Worm (Caenorhabditis elegans) whole organism, L4 larva: ENCODE measurements around the gene pqn-18.

Source experiments
- F44E2.7 ChIP-seq: fragments of 200-800 bp; sonication (Bioruptor generic); IDR thresholded peaks from 2 replicates; pipeline ENCODE4 v2.1.2; 2022; ENCODE audit warnings: missing genetic modification characterization, missing compliant biosample characterization
- R02D3.7 ChIP-seq: fragments of 150-350 bp; sonication (generic microtip); optimal IDR thresholded peaks from 3 replicates; lab custom pipeline; 2014; ENCODE audit warnings: missing biosample characterization, missing genetic modification characterization
- Y48G9A.11 ChIP-seq: fragments of 200-800 bp; sonication (Bioruptor generic); IDR thresholded peaks from 2 replicates; pipeline ENCODE4 v1.3.6; 2022; ENCODE audit warnings: missing genetic modification reagents, missing genetic modification characterization, missing compliant biosample characterization
- ZK337.2 ChIP-seq: fragments of 200-800 bp; sonication (Bioruptor generic); IDR thresholded peaks from 2 replicates; pipeline ENCODE4 v1.3.6; 2022; ENCODE audit warnings: missing genetic modification reagents, missing genetic modification characterization, missing compliant biosample characterization
- aha-1 ChIP-seq: fragments of 150-350 bp; peaks from one replicate; lab custom pipeline; 2014; ENCODE audit warnings: missing biosample characterization, missing genetic modification characterization
- aly-2 ChIP-seq: sonication (generic microtip); optimal IDR thresholded peaks from 2 replicates; lab custom pipeline; 2018; ENCODE audit warnings: missing biosample characterization, missing genetic modification characterization
- arid-1 ChIP-seq: fragments of 200-800 bp; sonication (Bioruptor generic); conservative IDR thresholded peaks from 2 replicates; pipeline ENCODE4 v1.3.6; 2022; ENCODE audit warnings: missing genetic modification reagents, missing genetic modification characterization, missing compliant biosample characterization
- ceh-44 ChIP-seq: fragments of 200-800 bp; sonication (Bioruptor generic); IDR thresholded peaks from 2 replicates; pipeline ENCODE4 v1.3.6; 2022; ENCODE audit warnings: missing genetic modification reagents, missing genetic modification characterization, missing compliant biosample characterization
- ceh-82 ChIP-seq: sonication (generic microtip); optimal IDR thresholded peaks from 2 replicates; lab custom pipeline; 2017; ENCODE audit warnings: missing biosample characterization, missing genetic modification characterization
- ces-1 ChIP-seq: fragments of 150-350 bp; sonication (generic microtip); optimal IDR thresholded peaks from 4 replicates; lab custom pipeline; 2014; ENCODE audit warnings: missing biosample characterization, missing genetic modification reagents, missing genetic modification characterization
- daf-16 ChIP-seq, 3 experiments: sonication (generic microtip); optimal IDR thresholded peaks; 2 replicates each; lab custom pipeline; 2016 to 2017; ENCODE audit warnings: missing genetic modification characterization in 3 of 3, missing genetic modification reagents in 3 of 3, mild to moderate bottlenecking in 2 of 3, missing compliant biosample characterization in 2 of 3, missing biosample characterization in 1 of 3, moderate library complexity in 1 of 3
- daf-8 ChIP-seq: fragments of 200-800 bp; sonication (Bioruptor generic); IDR thresholded peaks from 2 replicates; pipeline ENCODE4 v1.3.6; 2022; ENCODE audit warnings: missing genetic modification characterization, missing compliant biosample characterization
- duxl-1 ChIP-seq: sonication (generic microtip); optimal IDR thresholded peaks from 2 replicates; lab custom pipeline; 2016; ENCODE audit warnings: mild to moderate bottlenecking, missing genetic modification characterization, moderate library complexity, missing compliant biosample characterization; ENCODE audit not compliant: poor library complexity
- dve-1 ChIP-seq: sonication (generic microtip); optimal IDR thresholded peaks from 2 replicates; lab custom pipeline; 2017; ENCODE audit warnings: antibody characterized with exemption, mild to moderate bottlenecking, missing genetic modification characterization, missing compliant biosample characterization; ENCODE audit not compliant: insufficient read depth
- egl-27 ChIP-seq: sonication (generic microtip); optimal IDR thresholded peaks from 3 replicates; lab custom pipeline; 2017; ENCODE audit warnings: missing biosample characterization, missing genetic modification reagents, missing genetic modification characterization
- fkh-10 ChIP-seq: fragments of 150-350 bp; optimal IDR thresholded peaks from 2 replicates; lab custom pipeline; 2014; ENCODE audit warnings: missing biosample characterization, missing genetic modification reagents, missing genetic modification characterization
- fos-1 ChIP-seq: fragments of 150-350 bp; optimal IDR thresholded peaks from 2 replicates; lab custom pipeline; 2014; ENCODE audit warnings: missing biosample characterization, missing genetic modification characterization
- hlh-11 ChIP-seq: fragments of 200-800 bp; sonication (Bioruptor generic); optimal IDR thresholded peaks from 2 replicates; lab custom pipeline; 2018; ENCODE audit warnings: mild to moderate bottlenecking, missing genetic modification characterization, missing compliant biosample characterization
- lin-15B ChIP-seq: fragments of 150-350 bp; sonication (generic microtip); optimal IDR thresholded peaks from 3 replicates; lab custom pipeline; 2014; ENCODE audit warnings: missing biosample characterization, missing genetic modification characterization
- lsy-2 ChIP-seq, 2 experiments: fragments of 150-350 bp in 1 of 2; sonication (generic microtip) in 1 of 2; optimal IDR thresholded peaks; 2 replicates each; lab custom pipeline; 2014 to 2017; ENCODE audit warnings: missing biosample characterization in 2 of 2, missing genetic modification characterization in 2 of 2
- madf-5 ChIP-seq, 2 experiments: fragments of 200-800 bp; sonication (Bioruptor generic); IDR thresholded peaks; 2 replicates each; pipeline ENCODE4 v1.3.6; 2022; ENCODE audit warnings: missing compliant biosample characterization in 2 of 2, missing genetic modification characterization in 2 of 2
- madf-9 ChIP-seq: fragments of 200-800 bp; sonication (Bioruptor generic); conservative IDR thresholded peaks from 2 replicates; pipeline ENCODE4 v1.3.6; 2022; ENCODE audit warnings: missing genetic modification reagents, missing genetic modification characterization, missing compliant biosample characterization
- mes-2 ChIP-seq: sonication (generic microtip); optimal IDR thresholded peaks from 2 replicates; lab custom pipeline; 2016; ENCODE audit warnings: missing genotype, mild to moderate bottlenecking, missing genetic modification characterization, missing compliant biosample characterization; ENCODE audit not compliant: poor library complexity, severe bottlenecking
- mxl-2 ChIP-seq: fragments of 200-800 bp; sonication (Bioruptor generic); conservative IDR thresholded peaks from 2 replicates; pipeline ENCODE4 v1.3.6; 2022; ENCODE audit warnings: missing genetic modification reagents, missing genetic modification characterization, missing compliant biosample characterization
- nhr-11 ChIP-seq: fragments of 150-350 bp; optimal IDR thresholded peaks from 2 replicates; lab custom pipeline; 2014; ENCODE audit warnings: missing biosample characterization, missing genetic modification characterization
- nhr-237 ChIP-seq: sonication (generic microtip); optimal IDR thresholded peaks from 2 replicates; lab custom pipeline; 2017; ENCODE audit warnings: missing biosample characterization, missing genetic modification characterization
- nhr-28 ChIP-seq: fragments of 150-350 bp; optimal IDR thresholded peaks from 2 replicates; lab custom pipeline; 2014; ENCODE audit warnings: missing biosample characterization, missing genetic modification characterization
- nhr-41 ChIP-seq: fragments of 200-800 bp; sonication (Bioruptor generic); IDR thresholded peaks from 2 replicates; pipeline ENCODE4 v1.3.6; 2022; ENCODE audit warnings: missing genetic modification reagents, missing genetic modification characterization, missing compliant biosample characterization
- nhr-42 ChIP-seq: fragments of 200-800 bp; sonication (Bioruptor generic); IDR thresholded peaks from 2 replicates; pipeline ENCODE4 v1.3.6; 2022; ENCODE audit warnings: missing genetic modification characterization, missing compliant biosample characterization
- nhr-76 ChIP-seq: fragments of 150-350 bp; optimal IDR thresholded peaks from 2 replicates; lab custom pipeline; 2014; ENCODE audit warnings: missing biosample characterization, missing genetic modification characterization
- nhr-77 ChIP-seq: fragments of 150-350 bp; optimal IDR thresholded peaks from 2 replicates; lab custom pipeline; 2014; ENCODE audit warnings: missing biosample characterization, missing genetic modification characterization
- php-3 ChIP-seq: fragments of 200-800 bp; sonication (Bioruptor generic); IDR thresholded peaks from 2 replicates; pipeline ENCODE4 v1.3.6; 2022; ENCODE audit warnings: missing genetic modification reagents, missing genetic modification characterization, missing compliant biosample characterization
- saeg-2 ChIP-seq: fragments of 200-800 bp; sonication (Bioruptor generic); IDR thresholded peaks from 2 replicates; pipeline ENCODE4 v1.3.6; 2022; ENCODE audit warnings: missing genetic modification reagents, missing genetic modification characterization, missing compliant biosample characterization
- set-16 ChIP-seq: fragments of 200-800 bp; sonication (Bioruptor generic); IDR thresholded peaks from 2 replicates; pipeline ENCODE4 v1.3.6; 2022; ENCODE audit warnings: missing genetic modification reagents, missing genetic modification characterization, missing compliant biosample characterization
- snpc-1.2 ChIP-seq: fragments of 200-800 bp; sonication (Bioruptor generic); IDR thresholded peaks from 2 replicates; pipeline ENCODE4 v1.3.6; 2022; ENCODE audit warnings: missing genetic modification reagents, missing genetic modification characterization, missing compliant biosample characterization
- spr-1 ChIP-seq: sonication (generic microtip); optimal IDR thresholded peaks from 2 replicates; lab custom pipeline; 2016; ENCODE audit warnings: mild to moderate bottlenecking, missing genetic modification characterization, missing compliant biosample characterization
- tag-97 ChIP-seq: fragments of 200-800 bp; sonication (Bioruptor generic); IDR thresholded peaks from 2 replicates; pipeline ENCODE4 v1.3.6; 2022; ENCODE audit warnings: missing genetic modification characterization, missing compliant biosample characterization
- unc-130 ChIP-seq: sonication (generic microtip); optimal IDR thresholded peaks from 2 replicates; lab custom pipeline; 2016; ENCODE audit warnings: missing genetic modification reagents, missing genetic modification characterization, missing compliant biosample characterization
- unc-62 ChIP-seq, 3 experiments: fragments of 150-350 bp in 1 of 3; sonication (generic microtip); optimal IDR thresholded peaks in 2 of 3; peaks in 1 of 3; 1 replicate in 1 of 3; 2 replicates in 2 of 3; lab custom pipeline; 2014 to 2017; ENCODE audit warnings: missing biosample characterization in 3 of 3, missing genetic modification characterization in 3 of 3, missing genetic modification reagents in 3 of 3, missing genotype in 1 of 3
- zip-2 ChIP-seq: fragments of 150-350 bp; optimal IDR thresholded peaks from 2 replicates; lab custom pipeline; 2014; ENCODE audit warnings: missing biosample characterization, missing genetic modification characterization

Gene pqn-18

ce11 chrX:12942296-12942695 is 34.7 kb downstream of the pqn-18 start (continued):
- TF ChIP-seq lsy-2 (tag; optimal IDR thresholded peaks at IDR 0.05; lab: Kevin White, UChicago) (no peak), snpc-1.2 (GFP tag; lab: Robert Waterston, UW) (peak; percentile 81)

ce11 chrX:12943166-12943565 is 35.5 kb downstream of the pqn-18 start, which contains the start of gene gmap-2:
gmap-2 (minus strand) TSS chrX:12943266.
- no peak for TF ChIP-seq egl-27 (tag; lab: Kevin White, UChicago)
- TF ChIP-seq mes-2 (tag; lab: Kevin White, UChicago), result no peak
- TF ChIP-seq tag-97, result no peak
- no peak for TF ChIP-seq ces-1 (GFP tag; lab: Kevin White, UChicago)
- no peak for TF ChIP-seq nhr-76 (tag; lab: Kevin White, UChicago)
- TF ChIP-seq nhr-28 (tag; lab: Kevin White, UChicago), result no peak
- TF ChIP-seq ceh-44 (GFP tag; lab: Robert Waterston, UW), result no peak
- TF ChIP-seq mxl-2, result no peak
- no peak for TF ChIP-seq php-3 (GFP tag; lab: Robert Waterston, UW)
- no peak for TF ChIP-seq daf-8 (GFP tag; lab: Robert Waterston, UW)
- TF ChIP-seq Y48G9A.11 (GFP tag; lab: Robert Waterston, UW), result no peak
- TF ChIP-seq dve-1 (tag; lab: Kevin White, UChicago), result no peak
- no peak for TF ChIP-seq nhr-237 (tag; lab: Kevin White, UChicago)
- TF ChIP-seq fkh-10 (GFP tag; lab: Kevin White, UChicago), result no peak
- TF ChIP-seq nhr-77 (tag; lab: Kevin White, UChicago), result no peak
- no peak for TF ChIP-seq saeg-2
- TF ChIP-seq aly-2 (tag; lab: Kevin White, UChicago), result no peak
- TF ChIP-seq daf-16 (GFP tag; optimal IDR thresholded peaks at IDR 0.05; lab: Kevin White, UChicago), result no peak
- TF ChIP-seq daf-16 (tag; optimal IDR thresholded peaks at IDR 0.05; lab: Kevin White, UChicago), result no peak
- TF ChIP-seq F44E2.7 (GFP tag; lab: Robert Waterston, UW), result no peak
- TF ChIP-seq madf-5 (GFP tag; IDR thresholded peaks at IDR 0.05; lab: Robert Waterston, UW), result no peak

- TF ChIP-seq spr-1 (tag; lab: Kevin White, UChicago) (no peak), zip-2 (tag; lab: Kevin White, UChicago) (no peak), unc-62 (GFP tag; optimal IDR thresholded peaks at IDR 0.05 in 1 of 2; lab: Kevin White, UChicago) (peak in 1 of 2 experiments; percentile 54), unc-62 (tag; optimal IDR thresholded peaks at IDR 0.05; lab: Kevin White, UChicago) (no peak), fos-1 (no peak), unc-130 (no peak), set-16 (GFP tag; lab: Robert Waterston, UW) (no peak), hlh-11 (tag; lab: Kevin White, UChicago) (no peak), aha-1 (tag; lab: Kevin White, UChicago) (peak; percentile 97)
Observed at ce11 chrX:12944661-12945060, 37.0 kb downstream of the pqn-18 start.

ce11 chrX:12946533-12946932 is 38.9 kb downstream of the pqn-18 start, which contains the start of gene C05E7.3:
C05E7.3 (minus strand) TSS chrX:12946633.
- TF ChIP-seq nhr-42 (GFP tag; lab: Robert Waterston, UW) (no peak), R02D3.7 (tag; lab: Kevin White, UChicago) (no peak), ceh-82 (no peak), dve-1 (tag; lab: Kevin White, UChicago) (no peak), nhr-11 (tag; lab: Kevin White, UChicago) (no peak), arid-1 (no peak), ZK337.2 (GFP tag; lab: Robert Waterston, UW) (no peak), snpc-1.2 (GFP tag; lab: Robert Waterston, UW) (no peak), madf-9 (GFP tag; lab: Robert Waterston, UW) (no peak), unc-62 (GFP tag; optimal IDR thresholded peaks at IDR 0.05 in 1 of 2; lab: Kevin White, UChicago) (no peak), unc-62 (tag; optimal IDR thresholded peaks at IDR 0.05; lab: Kevin White, UChicago) (no peak), duxl-1 (tag; lab: Kevin White, UChicago) (no peak), nhr-41 (GFP tag; lab: Robert Waterston, UW) (no peak), lin-15B (tag; lab: Kevin White, UChicago) (no peak)
- TF ChIP-seq, all 104 proteins: peak for 0
